Worm (Caenorhabditis elegans) whole organism, L2 larva: ENCODE data around the gene trpa-1.

Experiments
- C34F6.9 ChIP-seq: fragments of 150-350 bp; optimal IDR thresholded peaks from 2 replicates; lab custom pipeline; 2014; ENCODE audit warnings: missing biosample characterization, missing genetic modification characterization
- F13H6.1 ChIP-seq: sonication (generic microtip); optimal IDR thresholded peaks from 2 replicates; lab custom pipeline; 2016; ENCODE audit warnings: missing genetic modification characterization, missing compliant biosample characterization
- R02D3.7 ChIP-seq: fragments of 150-350 bp; optimal IDR thresholded peaks from 2 replicates; lab custom pipeline; 2014; ENCODE audit warnings: missing biosample characterization, missing genetic modification characterization
- Y55F3AM.14 ChIP-seq: fragments of 200-800 bp; sonication (Bioruptor generic); optimal IDR thresholded peaks from 2 replicates; lab custom pipeline; 2018; ENCODE audit warnings: mild to moderate bottlenecking, missing genetic modification characterization, missing compliant biosample characterization
- ama-1 ChIP-seq: fragments of 150-350 bp; optimal IDR thresholded peaks from 2 replicates; lab custom pipeline; 2018; ENCODE audit warnings: inconsistent platforms
- blmp-1 ChIP-seq: sonication (generic microtip); optimal IDR thresholded peaks from 2 replicates; lab custom pipeline; 2017; ENCODE audit warnings: missing genetic modification characterization, mild to moderate bottlenecking, missing compliant biosample characterization, antibody characterized with exemption, moderate library complexity; ENCODE audit not compliant: insufficient read depth
- crh-2 ChIP-seq: sonication (generic microtip); optimal IDR thresholded peaks from 2 replicates; lab custom pipeline; 2017; ENCODE audit warnings: missing biosample characterization, missing genetic modification characterization
- dmd-4 ChIP-seq: sonication (generic microtip); optimal IDR thresholded peaks from 2 replicates; lab custom pipeline; 2017; ENCODE audit warnings: missing biosample characterization, missing genetic modification characterization
- fos-1 ChIP-seq: fragments of 150-350 bp; optimal IDR thresholded peaks from 2 replicates; lab custom pipeline; 2014; ENCODE audit warnings: missing biosample characterization, missing genetic modification characterization
- gmeb-1 ChIP-seq: fragments of 150-350 bp; optimal IDR thresholded peaks from 2 replicates; lab custom pipeline; 2014; ENCODE audit warnings: missing biosample characterization, missing genetic modification characterization
- lin-11 ChIP-seq: fragments of 150-350 bp; sonication (generic microtip); optimal IDR thresholded peaks from 2 replicates; lab custom pipeline; 2014; ENCODE audit warnings: missing biosample characterization, missing genetic modification characterization, inconsistent platforms, mixed read lengths
- lin-13 ChIP-seq: fragments of 150-350 bp; optimal IDR thresholded peaks from 2 replicates; lab custom pipeline; 2014; ENCODE audit warnings: missing biosample characterization, missing genetic modification reagents, missing genetic modification characterization
- lsy-2 ChIP-seq, 2 experiments: fragments of 150-350 bp in 1 of 2; sonication (generic microtip) in 1 of 2; optimal IDR thresholded peaks; 2 replicates each; lab custom pipeline; 2014 to 2017; ENCODE audit warnings: missing biosample characterization in 2 of 2, missing genetic modification characterization in 2 of 2
- mab-5 ChIP-seq: fragments of 150-350 bp; optimal IDR thresholded peaks from 2 replicates; lab custom pipeline; 2014; ENCODE audit warnings: missing biosample characterization, missing genetic modification characterization
- mbf-1 ChIP-seq: sonication (generic microtip); optimal IDR thresholded peaks from 2 replicates; lab custom pipeline; 2017; ENCODE audit warnings: missing biosample characterization, missing genetic modification characterization
- mdl-1 ChIP-seq, 2 experiments: fragments of 150-350 bp in 1 of 2; sonication (generic microtip) in 1 of 2; optimal IDR thresholded peaks; 2 replicates each; lab custom pipeline; 2017; ENCODE audit warnings: missing biosample characterization in 2 of 2, missing genetic modification characterization in 2 of 2
- nhr-10 ChIP-seq: sonication (generic microtip); optimal IDR thresholded peaks from 2 replicates; lab custom pipeline; 2017; ENCODE audit warnings: missing biosample characterization, missing genetic modification characterization
- nhr-11 ChIP-seq: fragments of 150-350 bp; optimal IDR thresholded peaks from 2 replicates; lab custom pipeline; 2014; ENCODE audit warnings: missing biosample characterization, missing genetic modification characterization
- nhr-12 ChIP-seq: fragments of 150-350 bp; optimal IDR thresholded peaks from 2 replicates; lab custom pipeline; 2014; ENCODE audit warnings: missing biosample characterization, missing genetic modification characterization
- nhr-129 ChIP-seq: fragments of 150-350 bp; optimal IDR thresholded peaks from 2 replicates; lab custom pipeline; 2014; ENCODE audit warnings: missing biosample characterization, missing genetic modification characterization
- nhr-21 ChIP-seq: fragments of 150-350 bp; optimal IDR thresholded peaks from 2 replicates; lab custom pipeline; 2014; ENCODE audit warnings: missing biosample characterization, missing genetic modification characterization
- nhr-237 ChIP-seq: fragments of 150-350 bp; optimal IDR thresholded peaks from 2 replicates; lab custom pipeline; 2014; ENCODE audit warnings: missing biosample characterization, missing genetic modification characterization
- nhr-25 ChIP-seq: fragments of 150-350 bp; sonication (generic microtip); optimal IDR thresholded peaks from 3 replicates; lab custom pipeline; 2014; ENCODE audit warnings: missing biosample characterization, missing genetic modification characterization
- nhr-6 ChIP-seq: fragments of 150-350 bp; optimal IDR thresholded peaks from 2 replicates; lab custom pipeline; 2014; ENCODE audit warnings: missing biosample characterization, missing genetic modification characterization
- nhr-77 ChIP-seq: fragments of 150-350 bp; optimal IDR thresholded peaks from 2 replicates; lab custom pipeline; 2014; ENCODE audit warnings: missing biosample characterization, missing genetic modification characterization
- peb-1 ChIP-seq: fragments of 150-350 bp; optimal IDR thresholded peaks from 2 replicates; lab custom pipeline; 2014; ENCODE audit warnings: missing biosample characterization, missing genetic modification characterization
- sem-4 ChIP-seq: fragments of 150-350 bp; optimal IDR thresholded peaks from 2 replicates; lab custom pipeline; 2014; ENCODE audit warnings: missing biosample characterization, missing genetic modification reagents, missing genetic modification characterization
- skn-1 ChIP-seq: sonication (generic microtip); optimal IDR thresholded peaks from 2 replicates; lab custom pipeline; 2017; ENCODE audit warnings: missing biosample characterization, missing genetic modification characterization
- sma-3 ChIP-seq: sonication (generic microtip); optimal IDR thresholded peaks from 2 replicates; lab custom pipeline; 2016; ENCODE audit warnings: missing genetic modification reagents, missing genetic modification characterization, missing compliant biosample characterization
- sma-9 ChIP-seq, 2 experiments: fragments of 150-350 bp in 1 of 2; sonication (generic microtip) in 1 of 2; optimal IDR thresholded peaks; 2 replicates each; lab custom pipeline; 2014 to 2016; ENCODE audit warnings: missing genetic modification characterization in 2 of 2, mild to moderate bottlenecking in 1 of 2, missing biosample characterization in 1 of 2, missing compliant biosample characterization in 1 of 2, missing genetic modification reagents in 1 of 2, moderate library complexity in 1 of 2
- snpc-4 ChIP-seq: fragments of 150-350 bp; optimal IDR thresholded peaks from 2 replicates; lab custom pipeline; 2014; ENCODE audit warnings: missing biosample characterization, missing genetic modification characterization
- unc-55 ChIP-seq: fragments of 150-350 bp; sonication (generic microtip); optimal IDR thresholded peaks from 3 replicates; lab custom pipeline; 2014; ENCODE audit warnings: missing biosample characterization, missing genetic modification reagents, missing genetic modification characterization
- unc-62 ChIP-seq: fragments of 150-350 bp; optimal IDR thresholded peaks from 2 replicates; lab custom pipeline; 2014; ENCODE audit warnings: missing biosample characterization, missing genetic modification reagents, missing genetic modification characterization
- zag-1 ChIP-seq: fragments of 150-350 bp; optimal IDR thresholded peaks from 2 replicates; lab custom pipeline; 2014; ENCODE audit warnings: missing biosample characterization, missing genetic modification characterization
- ztf-11 ChIP-seq: sonication (generic microtip); optimal IDR thresholded peaks from 2 replicates; lab custom pipeline; 2017; ENCODE audit warnings: missing biosample characterization, missing genetic modification characterization
- ztf-4 ChIP-seq: fragments of 150-350 bp; optimal IDR thresholded peaks from 2 replicates; lab custom pipeline; 2014; ENCODE audit warnings: missing biosample characterization, missing genetic modification characterization

Gene trpa-1

DNA sequence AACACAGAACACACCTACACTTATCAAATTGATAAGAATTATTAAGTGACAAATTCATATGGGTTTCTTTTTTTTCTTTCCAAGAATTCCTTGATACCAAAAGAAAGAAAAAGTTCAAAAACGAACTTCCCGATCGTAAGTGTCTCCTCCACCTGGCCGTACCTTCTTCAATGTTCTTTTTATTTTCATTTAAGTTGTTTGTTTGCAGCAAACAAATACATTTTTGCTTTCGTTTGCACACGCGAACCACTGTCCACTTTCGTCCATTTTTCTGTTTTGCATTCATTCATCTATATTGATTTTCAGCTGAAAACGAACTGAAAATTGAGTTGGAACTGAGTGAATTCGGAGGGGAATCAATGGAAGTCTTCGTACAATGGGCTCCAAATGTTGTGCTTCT, 47.4 kb downstream of the trpa-1 start, which contains the start of gene VZK822L.2:
VZK822L.2 (plus strand) TSS at position 301 of the 400 bp plus-strand sequence.
- TF ChIP-seq sem-4 (tag; lab: Kevin White, UChicago) (no peak), fos-1 (tag; lab: Kevin White, UChicago) (peak; percentile 43)

DNA sequence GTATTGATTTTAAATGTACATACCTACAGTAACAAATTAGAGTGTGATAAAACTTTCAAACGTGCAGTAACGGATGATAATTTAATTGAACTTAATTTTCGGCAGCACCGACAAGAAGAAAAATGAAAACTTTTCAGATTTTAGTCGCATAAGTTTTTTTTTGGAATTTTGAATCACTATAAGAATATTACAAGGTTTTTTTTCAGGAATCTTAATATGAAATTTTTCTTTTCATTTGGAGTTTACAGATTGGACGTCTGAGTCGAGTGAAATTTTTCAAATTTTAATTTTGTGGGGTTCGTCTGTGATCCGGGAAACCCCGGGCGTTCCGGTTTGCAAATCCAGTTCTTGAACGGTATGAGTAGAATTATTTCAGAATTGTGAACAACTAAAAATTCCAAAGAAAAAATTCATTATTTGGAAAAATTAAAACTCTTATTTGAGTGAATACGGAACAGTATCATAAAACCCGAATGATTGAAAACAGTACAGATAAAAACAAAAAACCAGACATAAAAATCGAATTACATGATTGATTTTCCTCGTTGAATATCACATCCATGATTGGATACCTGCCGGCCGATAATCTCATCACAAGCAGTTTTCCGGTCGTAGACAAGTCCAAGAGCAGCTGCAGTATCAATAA, 49.1 kb downstream of the trpa-1 start:
- TF ChIP-seq fos-1 (tag; lab: Kevin White, UChicago), result peak; percentile 11
- no peak for TF ChIP-seq zag-1
- peak; percentile 12 for TF ChIP-seq gmeb-1 (tag; lab: Kevin White, UChicago)

DNA sequence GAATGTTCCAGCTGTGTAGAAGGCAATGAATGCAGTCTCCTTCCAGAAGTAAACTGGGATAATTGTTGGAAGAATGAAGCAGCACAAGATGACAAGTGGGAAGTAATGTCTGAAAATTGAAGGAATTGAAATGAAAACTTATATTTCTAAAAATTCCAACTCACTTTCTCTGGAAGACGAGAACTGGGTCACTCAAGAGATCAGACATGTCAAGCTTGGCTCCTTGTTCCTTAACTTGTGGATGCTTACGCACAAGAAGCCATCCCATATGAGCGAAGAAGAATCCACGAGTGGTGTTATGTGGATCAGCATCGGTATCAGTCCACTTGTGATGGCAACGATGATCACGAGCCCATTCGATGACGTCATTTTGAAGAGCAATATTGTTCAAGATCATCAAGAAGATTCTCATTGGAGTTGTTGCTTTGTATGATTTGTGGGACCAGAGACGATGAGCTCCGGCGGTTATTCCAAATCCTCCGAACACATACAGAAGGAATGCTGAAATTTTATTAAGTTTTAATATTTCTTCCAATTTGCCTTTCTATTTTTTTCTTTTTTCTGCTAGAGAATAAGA, 50.0 kb downstream of the trpa-1 start:
- TF ChIP-seq C34F6.9 (tag; lab: Kevin White, UChicago), result no peak

DNA sequence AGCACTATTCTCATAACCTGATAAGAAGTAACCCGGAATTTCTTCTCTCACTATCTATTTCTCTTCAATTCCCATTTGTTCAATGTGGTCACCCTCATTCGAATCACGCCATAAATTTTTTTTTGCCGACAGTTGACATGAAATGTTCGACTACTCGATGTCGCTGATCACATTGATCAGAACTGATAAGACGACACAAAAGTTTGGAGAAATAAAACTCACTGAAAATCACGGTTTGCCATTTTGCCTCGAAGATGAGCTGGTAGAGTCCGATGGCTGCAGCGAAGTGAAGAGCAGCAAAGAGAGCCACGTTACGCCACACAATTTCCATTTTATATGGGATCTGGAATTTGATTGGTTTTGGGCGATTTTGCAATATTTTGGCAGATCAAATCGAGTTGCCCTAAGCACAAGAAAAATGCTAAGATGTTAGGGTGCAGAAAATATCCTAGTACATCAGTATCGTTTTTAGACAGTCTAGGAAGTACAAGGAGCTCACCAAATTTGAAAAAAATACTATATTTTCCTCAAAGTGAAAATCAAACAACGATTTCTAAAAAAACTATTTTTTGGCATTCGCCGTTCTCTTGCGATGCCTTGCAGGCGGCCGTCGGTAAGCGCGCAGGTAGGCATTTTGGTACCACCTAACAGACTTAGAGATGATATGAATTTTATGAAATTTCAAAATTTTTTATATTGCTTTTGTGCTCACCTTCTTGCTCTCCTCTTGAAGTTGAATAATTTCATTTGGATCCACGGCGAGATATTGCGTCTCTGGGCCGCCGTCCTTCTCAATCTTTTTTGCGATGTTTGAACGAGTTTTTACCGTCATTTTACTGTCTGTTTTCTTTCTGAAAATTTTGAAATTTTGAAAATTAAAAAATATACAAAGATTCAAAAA, 50.8 kb downstream of the trpa-1 start, which contains the start of gene fat-6:
fat-6 (minus strand) TSS at position 851 of the 901 bp plus-strand sequence.
- TF ChIP-seq skn-1 (tag; lab: Kevin White, UChicago) (no peak), sma-9 (GFP tag; optimal IDR thresholded peaks at IDR 0.05; lab: Kevin White, UChicago) (peak; percentile 72), sma-9 (tag; optimal IDR thresholded peaks at IDR 0.05; lab: Kevin White, UChicago) (no peak), crh-2 (peak; percentile 45), fos-1 (tag; lab: Kevin White, UChicago) (peak; percentile 65), dmd-4 (no peak), mbf-1 (no peak), unc-62 (GFP tag; lab: Kevin White, UChicago) (no peak), F13H6.1 (tag; lab: Kevin White, UChicago) (peak; percentile 17), lsy-2 (tag; optimal IDR thresholded peaks at IDR 0.05; lab: Kevin White, UChicago) (peak in 1 of 2 experiments; percentile 14), nhr-21 (tag; lab: Kevin White, UChicago) (peak; percentile 53), gmeb-1 (tag; lab: Kevin White, UChicago) (peak; percentile 24), Y55F3AM.14 (GFP tag; lab: Kevin White, UChicago) (no peak), nhr-25 (tag; lab: Kevin White, UChicago) (peak; percentile 3), sma-3 (peak; percentile 36)

DNA sequence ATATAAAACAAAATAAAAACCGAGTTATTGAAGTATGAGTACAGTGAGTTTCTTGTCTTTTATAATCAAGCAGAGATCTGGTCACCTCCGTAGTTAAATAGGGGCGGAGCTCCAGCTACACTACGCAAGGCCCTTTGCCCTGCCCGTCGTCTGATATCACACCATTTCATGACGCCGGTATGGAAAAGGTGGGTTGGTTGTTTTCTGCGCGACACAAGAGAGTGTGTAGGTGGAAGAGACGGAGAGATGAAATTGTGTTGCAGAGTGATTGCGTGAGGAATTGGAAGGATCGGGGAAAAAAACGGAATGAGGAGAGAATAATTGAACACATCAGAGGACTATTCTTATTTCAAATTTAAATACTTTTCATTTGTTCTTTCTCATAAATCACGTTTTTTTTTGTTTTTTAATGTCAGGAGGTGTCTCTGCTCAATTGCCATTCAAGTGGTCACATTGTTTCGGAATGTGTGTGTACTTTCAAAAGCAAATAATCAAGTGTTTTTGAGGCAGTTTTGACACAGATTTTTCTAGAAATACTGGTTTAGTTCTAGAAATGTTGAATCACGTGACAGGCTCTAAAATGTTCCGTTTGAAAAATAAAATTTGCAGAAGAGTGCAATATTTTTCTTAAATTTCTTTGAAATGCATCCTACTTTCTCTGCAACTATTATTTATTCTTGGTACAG, 51.6 kb downstream of the trpa-1 start, which contains the start of gene ZK822.9:
ZK822.9 (plus strand) TSS at position 180 of the 686 bp plus-strand sequence.
- no peak for TF ChIP-seq nhr-237 (tag; lab: Kevin White, UChicago)
- TF ChIP-seq mab-5 (tag; lab: Kevin White, UChicago), result no peak
- peak; percentile 11 for TF ChIP-seq fos-1 (tag; lab: Kevin White, UChicago)
- TF ChIP-seq crh-2, result peak; percentile 3
- peak; percentile 31 for TF ChIP-seq nhr-21 (tag; lab: Kevin White, UChicago)
- peak; percentile 31 for TF ChIP-seq sma-9 (GFP tag; optimal IDR thresholded peaks at IDR 0.05; lab: Kevin White, UChicago)
- TF ChIP-seq sma-9 (tag; optimal IDR thresholded peaks at IDR 0.05; lab: Kevin White, UChicago), result peak; percentile 14
- TF ChIP-seq mdl-1 (tag; optimal IDR thresholded peaks at IDR 0.05; lab: Kevin White, UChicago), result peak in 1 of 2 experiments; percentile 2

DNA sequence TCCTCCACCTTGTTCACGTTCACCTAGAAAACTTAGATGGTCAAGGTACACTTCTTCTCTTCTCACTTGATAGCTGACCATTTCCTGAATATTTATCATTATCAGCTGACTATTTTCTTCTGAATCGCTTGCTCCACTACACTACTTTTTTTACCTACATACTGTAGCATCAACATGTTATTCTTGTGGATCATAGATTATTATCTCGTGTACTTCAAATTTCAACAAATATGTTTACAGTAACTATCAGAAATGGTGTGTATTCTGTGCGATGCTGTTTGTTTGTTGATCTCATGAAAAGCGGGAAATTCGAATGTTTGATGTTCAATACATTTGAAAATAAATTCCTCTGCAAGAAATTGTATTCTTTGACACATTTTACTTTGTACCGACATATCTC, 52.6 kb downstream of the trpa-1 start, which contains the start of gene ZK822.10:
ZK822.10 (plus strand) TSS at position 231 of the 400 bp plus-strand sequence.
- TF ChIP-seq ztf-11 (tag; lab: Kevin White, UChicago) (no peak), lin-11 (no peak), blmp-1 (tag; lab: Kevin White, UChicago) (no peak), nhr-12 (tag; lab: Kevin White, UChicago) (no peak), crh-2 (no peak), nhr-11 (tag; lab: Kevin White, UChicago) (no peak), mdl-1 (tag; optimal IDR thresholded peaks at IDR 0.05; lab: Kevin White, UChicago) (no peak), lsy-2 (tag; optimal IDR thresholded peaks at IDR 0.05; lab: Kevin White, UChicago) (no peak), R02D3.7 (tag; lab: Kevin White, UChicago) (no peak), snpc-4 (no peak), sma-3 (no peak), peb-1 (tag; lab: Kevin White, UChicago) (no peak), dmd-4 (no peak), nhr-10 (no peak), lin-13 (no peak), nhr-6 (tag; lab: Kevin White, UChicago) (no peak), ama-1 (lab: Kevin White, UChicago) (no peak), ztf-4 (tag; lab: Kevin White, UChicago) (no peak), nhr-77 (tag; lab: Kevin White, UChicago) (no peak), unc-55 (GFP tag; lab: Kevin White, UChicago) (no peak), nhr-129 (tag; lab: Kevin White, UChicago) (peak; percentile 9), F13H6.1 (tag; lab: Kevin White, UChicago) (peak; percentile 49)
